Fruit fly (Drosophila melanogaster): ENCODE measurements around the gene CG33700.

- TF ChIP-seq CG11617 (GFP tag; optimal IDR thresholded peaks at IDR 0.05) (no peak), CG33017 (tag; optimal IDR thresholded peaks at IDR 0.05) (no peak), Hr96 (GFP tag; optimal IDR thresholded peaks at IDR 0.05) (no peak), kay (GFP tag; ENCODE audit: borderline replicate concordance) (no peak), CG7101 (tag; optimal IDR thresholded peaks at IDR 0.05) (no peak), Mnt (GFP tag; optimal IDR thresholded peaks at IDR 0.05) (no peak), Crg-1 (GFP tag; optimal IDR thresholded peaks at IDR 0.05) (no peak), tj (GFP tag; optimal IDR thresholded peaks at IDR 0.05) (no peak), bab1 (GFP tag; optimal IDR thresholded peaks at IDR 0.05) (no peak), CG5204 (GFP tag; optimal IDR thresholded peaks at IDR 0.05) (no peak), Clk (GFP tag; optimal IDR thresholded peaks at IDR 0.05) (no peak), toe (GFP tag; optimal IDR thresholded peaks at IDR 0.05) (no peak), CG12768 (GFP tag; optimal IDR thresholded peaks at IDR 0.05) (no peak), CG1620 (GFP tag; optimal IDR thresholded peaks at IDR 0.05) (no peak)
Measured at dm6 chr3L:9555004-9555403, 29.7 kb upstream of the CG33700 start.

Data from whole organism, adult.